Worm (Caenorhabditis elegans): ENCODE results near the gene arg-1.
A peak's percentile ranks its signal among the peaks of the same experiment; 100 is the strongest.

The arg-1 gene

DNA sequence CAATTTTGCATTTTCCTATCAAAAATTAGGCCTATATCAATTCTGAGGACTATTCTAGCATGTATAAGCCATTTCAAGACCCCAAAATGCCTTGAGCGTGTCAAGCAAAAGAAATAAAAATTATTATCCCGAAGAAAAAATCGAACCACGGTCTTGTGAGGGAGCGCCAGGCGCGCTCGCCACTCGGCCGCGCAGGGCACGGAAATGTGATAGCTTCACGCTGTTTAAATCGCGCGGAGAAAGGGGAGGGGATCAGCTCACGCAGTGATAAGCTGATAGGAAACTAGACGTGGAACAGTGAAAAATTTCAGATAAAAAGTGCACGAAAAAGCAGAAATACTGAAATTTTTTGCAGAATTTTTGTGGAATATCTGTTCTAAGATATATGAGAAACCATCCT is 51.0 kb downstream of the arg-1 start (continued):
- TF ChIP-seq lin-35 (GFP tag; optimal IDR thresholded peaks at IDR 0.05): no peak
- TF ChIP-seq madf-10 (tag; optimal IDR thresholded peaks at IDR 0.05): peak; percentile 69
- no peak for TF ChIP-seq mel-28 (tag; optimal IDR thresholded peaks at IDR 0.05; ENCODE audit: borderline replicate concordance)
- TF ChIP-seq ets-4 (GFP tag; optimal IDR thresholded peaks at IDR 0.05): peak; percentile 37
- peak; percentile 24 for TF ChIP-seq fkh-3 (tag; optimal IDR thresholded peaks at IDR 0.05)
- TF ChIP-seq ztf-25 (GFP tag; IDR thresholded peaks at IDR 0.05): peak; percentile 76; the same call in 1 of the 2 replicates
- TF ChIP-seq ztf-18 (tag; optimal IDR thresholded peaks at IDR 0.05): peak; percentile 61
- TF ChIP-seq F52B5.7 (tag; optimal IDR thresholded peaks at IDR 0.05): peak; percentile 71
- TF ChIP-seq xnd-1 (tag; optimal IDR thresholded peaks at IDR 0.05): no peak
- TF ChIP-seq F55B11.4 (tag; optimal IDR thresholded peaks at IDR 0.05; ENCODE audit: borderline replicate concordance, insufficient read depth): no peak
- TF ChIP-seq dpff-1 (tag; optimal IDR thresholded peaks at IDR 0.05): no peak
- TF ChIP-seq F37B4.10 (GFP tag; IDR thresholded peaks at IDR 0.05): no peak
- TF ChIP-seq tlf-1 (GFP tag; optimal IDR thresholded peaks at IDR 0.05): peak; percentile 31
- TF ChIP-seq Y56A3A.18 (GFP tag; IDR thresholded peaks at IDR 0.05): peak; percentile 76
- TF ChIP-seq F39B2.1 (GFP tag; IDR thresholded peaks at IDR 0.05): no peak
- TF ChIP-seq B0035.1 (tag; optimal IDR thresholded peaks at IDR 0.05): peak; percentile 56
- TF ChIP-seq nhr-179 (tag; optimal IDR thresholded peaks at IDR 0.05): peak; percentile 36
- 0 out of 2 replicates have a peak, but pooled peaks have one; percentile 14 for TF ChIP-seq hmg-20 (GFP tag; IDR thresholded peaks at IDR 0.05)
- TF ChIP-seq hsf-1 (GFP tag; IDR thresholded peaks at IDR 0.05): peak; percentile 23; the same call in 1 of the 2 replicates
- TF ChIP-seq cebp-2 (GFP tag; IDR thresholded peaks at IDR 0.05): 0 out of 2 replicates have a peak, but pooled peaks have one; percentile 23
- no peak for TF ChIP-seq madf-8 (GFP tag; conservative IDR thresholded peaks at IDR 0.05)
- no peak for TF ChIP-seq ztf-6 (GFP tag; IDR thresholded peaks at IDR 0.05)
- no peak; the same call in 1 of the 2 replicates for TF ChIP-seq ceh-100 (GFP tag; IDR thresholded peaks at IDR 0.05)
- peak; percentile 63 for TF ChIP-seq sptf-2 (GFP tag; optimal IDR thresholded peaks at IDR 0.05)
- no peak for TF ChIP-seq akir-1 (GFP tag; optimal IDR thresholded peaks at IDR 0.05)
- TF ChIP-seq let-607 (tag; optimal IDR thresholded peaks at IDR 0.05): peak; percentile 37 to 53
- peak; percentile 67 for TF ChIP-seq D2030.7 (GFP tag; IDR thresholded peaks at IDR 0.05)
- TF ChIP-seq Y67H2A.10 (GFP tag; conservative IDR thresholded peaks at IDR 0.05): no peak
- TF ChIP-seq unc-62 (GFP tag; optimal IDR thresholded peaks at IDR 0.05): no peak
- TF ChIP-seq ztf-28 (GFP tag; IDR thresholded peaks at IDR 0.05): 0 out of 2 replicates have a peak, but pooled peaks have one; percentile 64
- TF ChIP-seq Y95B8A.8 (GFP tag; IDR thresholded peaks at IDR 0.05): peak; percentile 60; the same call in 1 of the 2 replicates
- TF ChIP-seq hmg-1.2 (GFP tag; IDR thresholded peaks at IDR 0.05): peak; percentile 78
- TF ChIP-seq efl-1 (GFP tag; optimal IDR thresholded peaks at IDR 0.05): no peak
- peak; percentile 89 for TF ChIP-seq snpc-1.3 (tag; optimal IDR thresholded peaks at IDR 0.05; ENCODE audit: insufficient read depth)
- TF ChIP-seq B0336.3 (GFP tag; IDR thresholded peaks at IDR 0.05): peak; percentile 59; the same call in 1 of the 2 replicates
- TF ChIP-seq atf-7 (tag; optimal IDR thresholded peaks at IDR 0.05): peak; percentile 55
- no peak for TF ChIP-seq tbx-9 (tag; optimal IDR thresholded peaks at IDR 0.05; ENCODE audit: borderline replicate concordance)
- TF ChIP-seq rpc-1 (optimal IDR thresholded peaks at IDR 0.05): peak; percentile 91
- peak; percentile 98 for TF ChIP-seq rpc-1 (tag; optimal IDR thresholded peaks at IDR 0.05)
- peak; percentile 2 for TF ChIP-seq nhr-80 (tag; optimal IDR thresholded peaks at IDR 0.05)
- TF ChIP-seq ama-1 (optimal IDR thresholded peaks at IDR 0.05): no peak
- peak; percentile 0 to 86 for TF ChIP-seq ama-1 (GFP tag; optimal IDR thresholded peaks at IDR 0.05)
- no peak for TF ChIP-seq F57C9.4 (tag; optimal IDR thresholded peaks at IDR 0.05)
- peak; percentile 68 for TF ChIP-seq ceh-79 (tag; optimal IDR thresholded peaks at IDR 0.05)
- no peak for TF ChIP-seq hlh-26 (GFP tag; conservative IDR thresholded peaks at IDR 0.05)
- no peak for TF ChIP-seq lag-1 (GFP tag; IDR thresholded peaks at IDR 0.05)
- peak; percentile 62 for TF ChIP-seq snpc-1.1 (tag; optimal IDR thresholded peaks at IDR 0.05; ENCODE audit: insufficient read depth)
- TF ChIP-seq bed-2 (GFP tag; IDR thresholded peaks at IDR 0.05): 0 out of 2 replicates have a peak, but pooled peaks have one; percentile 11
- TF ChIP-seq mcd-1 (GFP tag; IDR thresholded peaks at IDR 0.05): peak; percentile 36; the same call in 1 of the 2 replicates
